Worm (Caenorhabditis elegans) whole organism, mixed stage, embryonic: ENCODE data around the gene C07A9.12.

ENCODE experiments used
- M03D4.4 ChIP-seq: sonication (generic microtip); optimal IDR thresholded peaks from 2 replicates; lab custom pipeline; 2017; ENCODE audit warnings: mild to moderate bottlenecking, missing genetic modification characterization, missing compliant biosample characterization
- bed-3 ChIP-seq: fragments of 200-800 bp; sonication (Bioruptor generic); optimal IDR thresholded peaks from 3 replicates; lab custom pipeline; 2018; ENCODE audit warnings: mild to moderate bottlenecking, missing genetic modification characterization, moderate library complexity, missing compliant biosample characterization
- ces-1 ChIP-seq: fragments of 150-350 bp; optimal IDR thresholded peaks from 2 replicates; lab custom pipeline; 2014; ENCODE audit warnings: missing biosample characterization, missing genetic modification reagents, missing genetic modification characterization
- lsy-2 ChIP-seq: fragments of 150-350 bp; optimal IDR thresholded peaks from 2 replicates; lab custom pipeline; 2014; ENCODE audit warnings: missing biosample characterization, missing genetic modification characterization
- mab-5 ChIP-seq: fragments of 150-350 bp; optimal IDR thresholded peaks from 2 replicates; lab custom pipeline; 2014; ENCODE audit warnings: missing biosample characterization, missing genetic modification characterization
- mep-1 ChIP-seq: fragments of 150-350 bp; optimal IDR thresholded peaks from 2 replicates; lab custom pipeline; 2017; ENCODE audit warnings: missing biosample characterization, missing genetic modification reagents, missing genetic modification characterization, inconsistent platforms
- nhr-12 ChIP-seq: fragments of 150-350 bp; optimal IDR thresholded peaks from 2 replicates; lab custom pipeline; 2014; ENCODE audit warnings: missing biosample characterization, missing genetic modification characterization
- pha-4 ChIP-seq: fragments of 150-350 bp; optimal IDR thresholded peaks from 2 replicates; lab custom pipeline; 2018; ENCODE audit warnings: missing biosample characterization, missing genetic modification reagents, missing genetic modification characterization
- unc-39 ChIP-seq: fragments of 150-350 bp; optimal IDR thresholded peaks from 2 replicates; lab custom pipeline; 2014; ENCODE audit warnings: missing biosample characterization, missing genetic modification characterization
- unc-62 ChIP-seq: fragments of 150-350 bp; optimal IDR thresholded peaks from 2 replicates; lab custom pipeline; 2014; ENCODE audit warnings: missing biosample characterization, missing genetic modification reagents, missing genetic modification characterization

- TF ChIP-seq lsy-2 (tag; lab: Kevin White, UChicago) (no peak), ces-1 (no peak), nhr-12 (tag; lab: Kevin White, UChicago) (no peak), mab-5 (tag; lab: Kevin White, UChicago) (no peak), mep-1 (no peak), pha-4 (tag; lab: Kevin White, UChicago) (no peak), M03D4.4 (tag; lab: Kevin White, UChicago) (no peak), unc-39 (tag; lab: Kevin White, UChicago) (no peak), unc-62 (no peak), bed-3 (GFP tag; lab: Kevin White, UChicago) (no peak)
Observed at ce11 chrIII:9762093-9762748, 34.9 kb upstream of the C07A9.12 start, which contains the start of gene gcc-2.
